Worm (Caenorhabditis elegans) whole organism, midembryonic: ENCODE results near the gene C50E3.12.

Experiments used
- T22C8.4 ChIP-seq: fragments of 200-800 bp; sonication (Bioruptor generic); IDR thresholded peaks from 2 replicates; pipeline ENCODE4 v1.3.6; 2022; ENCODE audit warnings: missing genetic modification characterization, missing compliant biosample characterization
- cog-1 ChIP-seq: sonication (generic microtip); optimal IDR thresholded peaks from 2 replicates; lab custom pipeline; 2016; ENCODE audit warnings: missing genetic modification characterization, missing compliant biosample characterization
- klf-2 ChIP-seq: fragments of 200-800 bp; sonication (Bioruptor generic); conservative IDR thresholded peaks from 2 replicates; pipeline ENCODE4 v1.3.6; 2022; ENCODE audit warnings: missing genetic modification reagents, missing genetic modification characterization, missing compliant biosample characterization
- med-1 ChIP-seq: sonication (generic microtip); optimal IDR thresholded peaks from 2 replicates; lab custom pipeline; 2017; ENCODE audit warnings: missing genetic modification characterization, mild to moderate bottlenecking, missing compliant biosample characterization, antibody characterized with exemption, missing genetic modification reagents; ENCODE audit not compliant: insufficient read depth
- tab-1 ChIP-seq: fragments of 200-800 bp; sonication (Bioruptor generic); IDR thresholded peaks from 2 replicates; pipeline ENCODE4 v1.3.6; 2022; ENCODE audit warnings: missing genetic modification characterization, missing compliant biosample characterization
- ztf-23 ChIP-seq: fragments of 200-800 bp; sonication (Bioruptor generic); IDR thresholded peaks from 2 replicates; pipeline ENCODE4 v1.3.6; 2022; ENCODE audit warnings: missing genetic modification reagents, missing genetic modification characterization, missing compliant biosample characterization
- ztf-29 ChIP-seq: fragments of 200-800 bp; sonication (Bioruptor generic); IDR thresholded peaks from 2 replicates; pipeline ENCODE4 v1.3.6; 2022; ENCODE audit warnings: missing genetic modification reagents, missing genetic modification characterization, missing compliant biosample characterization

DNA sequence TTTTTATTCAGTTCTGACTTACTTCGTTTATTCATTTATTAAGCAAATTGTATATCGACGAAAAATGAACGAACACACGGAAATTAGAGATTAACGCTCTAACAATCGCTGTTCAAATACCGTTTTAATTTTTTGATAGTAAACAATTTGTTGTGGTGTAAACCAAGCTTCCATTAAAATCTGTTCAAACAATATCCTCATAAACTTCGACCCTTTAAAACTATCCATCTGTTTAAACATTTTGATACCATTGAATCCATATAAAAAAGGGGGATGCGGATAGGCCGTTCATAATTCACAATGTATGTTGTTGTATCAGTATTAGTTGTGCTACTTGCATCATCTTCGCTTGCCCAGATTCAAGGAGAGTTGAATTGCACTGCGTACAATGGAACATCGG is 4.7 kb upstream of the C50E3.12 start, which contains the start of gene F07C4.6:
- TF ChIP-seq klf-2 (GFP tag; lab: Robert Waterston, UW): no peak
- TF ChIP-seq ztf-29: no peak
- no peak for TF ChIP-seq ztf-23 (GFP tag; lab: Robert Waterston, UW)
- TF ChIP-seq T22C8.4 (GFP tag; lab: Robert Waterston, UW): no peak
- TF ChIP-seq cog-1: no peak
- no peak for TF ChIP-seq tab-1 (GFP tag; lab: Robert Waterston, UW)
- no peak for TF ChIP-seq med-1 (GFP tag; lab: Kevin White, UChicago)
